Worm (Caenorhabditis elegans) whole organism, L1 larva: ENCODE data around the gene pud-1.1.

ENCODE experiments used
- Y116A8C.19 ChIP-seq: sonication (generic microtip); optimal IDR thresholded peaks from 2 replicates; lab custom pipeline; 2016; ENCODE audit warnings: missing compliant biosample characterization, missing genetic modification characterization, borderline replicate concordance
- ama-1 ChIP-seq: fragments of 150-350 bp; optimal IDR thresholded peaks from 2 replicates; lab custom pipeline; 2014
- blmp-1 ChIP-seq: fragments of 150-350 bp; optimal IDR thresholded peaks from 2 replicates; lab custom pipeline; 2014; ENCODE audit warnings: missing biosample characterization, missing genetic modification characterization
- ceh-82 ChIP-seq, 3 experiments: fragments of 150-350 bp in 1 of 3; sonication (generic microtip) in 2 of 3; optimal IDR thresholded peaks; 2 replicates each; lab custom pipeline; 2014 to 2017; ENCODE audit warnings: missing biosample characterization in 3 of 3, missing genetic modification characterization in 3 of 3
- dsc-1 ChIP-seq: sonication (generic microtip); optimal IDR thresholded peaks from 2 replicates; lab custom pipeline; 2016; ENCODE audit warnings: mild to moderate bottlenecking, missing genetic modification characterization, missing compliant biosample characterization
- egl-13 ChIP-seq: sonication (generic microtip); optimal IDR thresholded peaks from 2 replicates; lab custom pipeline; 2016; ENCODE audit warnings: missing genotype, missing genetic modification reagents, missing genetic modification characterization, missing compliant biosample characterization
- fos-1 ChIP-seq: fragments of 150-350 bp; optimal IDR thresholded peaks from 2 replicates; lab custom pipeline; 2014; ENCODE audit warnings: missing biosample characterization, missing genetic modification characterization
- lir-3 ChIP-seq: sonication (generic microtip); optimal IDR thresholded peaks from 2 replicates; lab custom pipeline; 2016; ENCODE audit warnings: mild to moderate bottlenecking, missing genetic modification characterization, moderate library complexity, missing compliant biosample characterization; ENCODE audit not compliant: poor library complexity
- nhr-71 ChIP-seq: sonication (generic microtip); optimal IDR thresholded peaks from 2 replicates; lab custom pipeline; 2016; ENCODE audit warnings: mild to moderate bottlenecking, missing genetic modification characterization, moderate library complexity, missing compliant biosample characterization
- skn-1 ChIP-seq: fragments of 150-350 bp; optimal IDR thresholded peaks from 2 replicates; lab custom pipeline; 2014; ENCODE audit warnings: missing biosample characterization, missing genetic modification characterization
- snpc-4 ChIP-seq: fragments of 150-350 bp; optimal IDR thresholded peaks from 2 replicates; lab custom pipeline; 2014; ENCODE audit warnings: missing biosample characterization, missing genetic modification characterization
- ztf-4 ChIP-seq: fragments of 150-350 bp; optimal IDR thresholded peaks from 2 replicates; lab custom pipeline; 2014; ENCODE audit warnings: missing biosample characterization, missing genetic modification characterization

DNA sequence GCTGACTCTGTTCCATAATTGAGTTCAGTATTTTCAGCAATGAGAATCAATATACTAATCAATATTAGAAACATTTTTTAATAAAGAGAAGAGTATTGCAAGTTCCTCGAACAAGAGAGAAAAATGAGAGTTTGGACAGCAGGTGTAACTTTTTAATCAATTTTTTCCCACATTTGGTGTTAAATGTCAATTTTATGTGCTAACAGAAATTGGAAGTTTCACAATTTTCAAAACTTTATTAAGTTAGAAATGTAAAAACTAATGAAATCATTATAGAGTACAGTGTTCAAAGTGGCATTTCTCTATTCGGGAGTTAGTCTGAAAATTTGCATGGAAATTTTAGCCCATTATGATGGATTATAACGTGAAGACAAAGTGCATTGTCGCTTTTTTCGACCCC is 11.1 kb downstream of the pud-1.1 start, which contains the start of gene irld-30:
- TF ChIP-seq ztf-4 (no peak), snpc-4 (no peak), blmp-1 (tag; lab: Kevin White, UChicago) (no peak), lir-3 (tag; lab: Kevin White, UChicago) (no peak), nhr-71 (tag; lab: Kevin White, UChicago) (no peak), skn-1 (no peak), dsc-1 (tag; lab: Kevin White, UChicago) (no peak), ceh-82 (tag; optimal IDR thresholded peaks at IDR 0.05; lab: Kevin White, UChicago) (no peak), ama-1 (no peak), egl-13 (tag; lab: Kevin White, UChicago) (no peak), fos-1 (tag; lab: Kevin White, UChicago) (no peak), Y116A8C.19 (tag; lab: Kevin White, UChicago) (no peak)
